Worm (Caenorhabditis elegans) whole organism, L1 larva: ENCODE data around the gene str-86.

Experiments
- aly-2 ChIP-seq: fragments of 150-350 bp; optimal IDR thresholded peaks from 2 replicates; lab custom pipeline; 2014; ENCODE audit warnings: missing biosample characterization, missing genetic modification characterization
- blmp-1 ChIP-seq: fragments of 150-350 bp; optimal IDR thresholded peaks from 2 replicates; lab custom pipeline; 2014; ENCODE audit warnings: missing biosample characterization, missing genetic modification characterization
- ceh-8 ChIP-seq: fragments of 200-800 bp; sonication (Bioruptor generic); optimal IDR thresholded peaks from 2 replicates; lab custom pipeline; 2018; ENCODE audit warnings: mild to moderate bottlenecking, missing genetic modification characterization, moderate library complexity, missing compliant biosample characterization
- ceh-88 ChIP-seq: fragments of 200-800 bp; sonication (Bioruptor generic); IDR thresholded peaks from 2 replicates; pipeline ENCODE4 v1.3.6; 2022; ENCODE audit warnings: missing genetic modification characterization, missing compliant biosample characterization
- dpl-1 ChIP-seq, 3 experiments: fragments of 150-350 bp in 2 of 3; sonication (generic microtip) in 1 of 3; optimal IDR thresholded peaks; 2 replicates each; lab custom pipeline; 2014 to 2017; ENCODE audit warnings: missing biosample characterization in 3 of 3, missing genetic modification characterization in 3 of 3, missing genetic modification reagents in 3 of 3
- dsc-1 ChIP-seq: sonication (generic microtip); optimal IDR thresholded peaks from 2 replicates; lab custom pipeline; 2016; ENCODE audit warnings: mild to moderate bottlenecking, missing genetic modification characterization, missing compliant biosample characterization
- efl-1 ChIP-seq, 4 experiments: fragments of 150-350 bp; optimal IDR thresholded peaks in 3 of 4; peaks in 1 of 4; 1 replicate in 1 of 4; 2 replicates in 3 of 4; lab custom pipeline; 2014; ENCODE audit warnings: missing biosample characterization in 2 of 4, missing genetic modification characterization in 2 of 4, missing genetic modification reagents in 2 of 4
- efl-3 ChIP-seq: fragments of 200-800 bp; sonication (Bioruptor generic); optimal IDR thresholded peaks from 2 replicates; lab custom pipeline; 2018; ENCODE audit warnings: mild to moderate bottlenecking, missing genetic modification characterization, missing compliant biosample characterization
- elt-2 ChIP-seq: sonication (generic microtip); optimal IDR thresholded peaks from 2 replicates; lab custom pipeline; 2016; ENCODE audit warnings: missing genetic modification characterization, mild to moderate bottlenecking, inconsistent platforms, missing compliant biosample characterization, missing genetic modification reagents
- ets-5 ChIP-seq: fragments of 200-800 bp; sonication (Bioruptor generic); IDR thresholded peaks from 2 replicates; pipeline ENCODE4 v1.3.6; 2022; ENCODE audit warnings: missing genetic modification characterization, missing compliant biosample characterization
- fkh-10 ChIP-seq: sonication (generic microtip); optimal IDR thresholded peaks from 2 replicates; lab custom pipeline; 2017; ENCODE audit warnings: missing biosample characterization, missing genetic modification reagents, missing genetic modification characterization
- fkh-4 ChIP-seq: sonication (generic microtip); optimal IDR thresholded peaks from 2 replicates; lab custom pipeline; 2016; ENCODE audit warnings: missing compliant biosample characterization, missing genetic modification characterization, borderline replicate concordance
- hlh-17 ChIP-seq: fragments of 200-800 bp; sonication (Bioruptor generic); optimal IDR thresholded peaks from 2 replicates; lab custom pipeline; 2018; ENCODE audit warnings: missing genetic modification characterization, mild to moderate bottlenecking, missing compliant biosample characterization, moderate library complexity, borderline replicate concordance
- jun-1 ChIP-seq: fragments of 150-350 bp; optimal IDR thresholded peaks from 2 replicates; lab custom pipeline; 2014; ENCODE audit warnings: missing biosample characterization, missing genetic modification reagents, missing genetic modification characterization
- lin-13 ChIP-seq: fragments of 150-350 bp; optimal IDR thresholded peaks from 2 replicates; lab custom pipeline; 2014; ENCODE audit warnings: missing biosample characterization, missing genetic modification reagents, missing genetic modification characterization
- lin-35 ChIP-seq, 2 experiments: fragments of 150-350 bp; optimal IDR thresholded peaks; 2 replicates each; lab custom pipeline; 2014; ENCODE audit warnings: missing biosample characterization in 2 of 2, missing genetic modification characterization in 2 of 2, missing genetic modification reagents in 2 of 2
- lin-39 ChIP-seq: fragments of 150-350 bp; optimal IDR thresholded peaks from 2 replicates; lab custom pipeline; 2014; ENCODE audit warnings: missing biosample characterization, missing genetic modification reagents, missing genetic modification characterization
- lir-3 ChIP-seq: sonication (generic microtip); optimal IDR thresholded peaks from 2 replicates; lab custom pipeline; 2016; ENCODE audit warnings: mild to moderate bottlenecking, missing genetic modification characterization, moderate library complexity, missing compliant biosample characterization; ENCODE audit not compliant: poor library complexity
- mab-9 ChIP-seq: fragments of 200-800 bp; sonication (Bioruptor generic); IDR thresholded peaks from 2 replicates; pipeline ENCODE4 v1.3.6; 2022; ENCODE audit warnings: missing genetic modification reagents, missing genetic modification characterization, missing compliant biosample characterization
- mef-2 ChIP-seq: fragments of 150-350 bp; optimal IDR thresholded peaks from 2 replicates; lab custom pipeline; 2014; ENCODE audit warnings: missing biosample characterization, missing genetic modification characterization
- mep-1 ChIP-seq: fragments of 150-350 bp; optimal IDR thresholded peaks from 2 replicates; lab custom pipeline; 2014; ENCODE audit warnings: missing biosample characterization, missing genetic modification characterization
- nhr-28 ChIP-seq: fragments of 150-350 bp; optimal IDR thresholded peaks from 2 replicates; lab custom pipeline; 2014; ENCODE audit warnings: missing biosample characterization, missing genetic modification characterization
- nhr-71 ChIP-seq: sonication (generic microtip); optimal IDR thresholded peaks from 2 replicates; lab custom pipeline; 2016; ENCODE audit warnings: mild to moderate bottlenecking, missing genetic modification characterization, moderate library complexity, missing compliant biosample characterization
- nhr-76 ChIP-seq: sonication (generic microtip); optimal IDR thresholded peaks from 2 replicates; lab custom pipeline; 2017; ENCODE audit warnings: missing biosample characterization, missing genetic modification characterization
- snpc-4 ChIP-seq: fragments of 150-350 bp; optimal IDR thresholded peaks from 2 replicates; lab custom pipeline; 2014; ENCODE audit warnings: missing biosample characterization, missing genetic modification characterization
- snu-23 ChIP-seq: sonication (generic microtip); optimal IDR thresholded peaks from 2 replicates; lab custom pipeline; 2016; ENCODE audit warnings: missing genetic modification characterization, missing compliant biosample characterization
- sptf-1 ChIP-seq: fragments of 150-350 bp; optimal IDR thresholded peaks from 2 replicates; lab custom pipeline; 2014; ENCODE audit warnings: missing biosample characterization, missing genetic modification characterization
- sup-37 ChIP-seq: fragments of 200-800 bp; sonication (Bioruptor generic); optimal IDR thresholded peaks from 2 replicates; lab custom pipeline; 2018; ENCODE audit warnings: mild to moderate bottlenecking, missing genetic modification characterization, missing compliant biosample characterization
- unc-30 ChIP-seq: sonication (generic microtip); optimal IDR thresholded peaks from 2 replicates; lab custom pipeline; 2017; ENCODE audit warnings: missing biosample characterization, missing genetic modification characterization
- unc-62 ChIP-seq: fragments of 150-350 bp; optimal IDR thresholded peaks from 2 replicates; lab custom pipeline; 2014; ENCODE audit warnings: missing biosample characterization, missing genetic modification reagents, missing genetic modification characterization

Gene str-86

ce11 chrV:8990194-8990649 is 6.7 kb upstream of the str-86 start, which contains the start of gene F59E11.7 (continued):
- TF ChIP-seq nhr-28 (no peak), snpc-4 (tag; lab: Kevin White, UChicago) (no peak), hlh-17 (GFP tag; lab: Kevin White, UChicago) (no peak), sptf-1 (tag; lab: Kevin White, UChicago) (no peak), snu-23 (GFP tag; lab: Kevin White, UChicago) (peak; percentile 19), dpl-1 (GFP tag; optimal IDR thresholded peaks at IDR 0.05; lab: Kevin White, UChicago) (no peak), lin-35 (GFP tag; optimal IDR thresholded peaks at IDR 0.05; lab: Kevin White, UChicago) (peak in 1 of 2 experiments; percentile 2), efl-3 (GFP tag; lab: Kevin White, UChicago) (no peak), dsc-1 (tag; lab: Kevin White, UChicago) (no peak)

ce11 chrV:8988104-8988503 is 4.6 kb upstream of the str-86 start, which contains the start of gene str-87:
Gene str-87 (minus strand): TSS chrV:8988204.
- no peak for TF ChIP-seq lir-3 (tag; lab: Kevin White, UChicago)
- no peak for TF ChIP-seq dsc-1 (tag; lab: Kevin White, UChicago)
- no peak for TF ChIP-seq mab-9 (GFP tag; lab: Robert Waterston, UW)
- TF ChIP-seq, all 84 proteins: peak for 0

DNA sequence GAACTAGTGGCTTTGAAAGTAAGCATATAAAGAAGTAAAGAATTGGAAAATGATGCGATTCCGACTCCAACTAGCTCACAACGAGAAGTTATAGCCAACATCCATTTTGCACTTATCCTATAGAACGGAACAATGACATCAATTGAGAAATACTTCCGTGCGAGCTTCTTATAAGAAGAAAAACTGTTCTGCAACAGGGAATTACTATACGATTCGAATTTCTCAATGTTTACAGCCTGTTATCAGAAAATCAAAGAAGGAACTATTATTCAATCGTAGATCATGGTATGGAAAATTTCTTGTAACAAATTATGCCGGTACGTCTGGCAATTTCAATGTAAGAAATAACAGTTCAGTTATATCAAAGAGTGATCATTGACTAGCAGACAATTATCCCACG is 2.2 kb upstream of the str-86 start, which contains the start of gene str-85:
Gene str-85, minus strand, starts transcription at position 101 of the 400 bp plus-strand sequence.
- TF ChIP-seq mef-2 = no peak
- no peak for TF ChIP-seq lin-35 (GFP tag; optimal IDR thresholded peaks at IDR 0.05; lab: Kevin White, UChicago)
- no peak for TF ChIP-seq unc-30 (tag; lab: Kevin White, UChicago)
- TF ChIP-seq ceh-88 = no peak
- TF ChIP-seq efl-3 (GFP tag; lab: Kevin White, UChicago) = no peak
- no peak for TF ChIP-seq efl-1 (optimal IDR thresholded peaks at IDR 0.05; lab: Kevin White, UChicago)
- no peak for TF ChIP-seq efl-1 (GFP tag; optimal IDR thresholded peaks at IDR 0.05 in 1 of 2; lab: Kevin White, UChicago)

ce11 chrV:8984783-8985182 is 1.3 kb upstream of the str-86 start:
- no peak for TF ChIP-seq nhr-76 (tag; lab: Kevin White, UChicago)
- TF ChIP-seq efl-1 (optimal IDR thresholded peaks at IDR 0.05; lab: Kevin White, UChicago) = no peak
- peak in 1 of 2 experiments; percentile 92 for TF ChIP-seq efl-1 (GFP tag; optimal IDR thresholded peaks at IDR 0.05 in 1 of 2; lab: Kevin White, UChicago)

DNA sequence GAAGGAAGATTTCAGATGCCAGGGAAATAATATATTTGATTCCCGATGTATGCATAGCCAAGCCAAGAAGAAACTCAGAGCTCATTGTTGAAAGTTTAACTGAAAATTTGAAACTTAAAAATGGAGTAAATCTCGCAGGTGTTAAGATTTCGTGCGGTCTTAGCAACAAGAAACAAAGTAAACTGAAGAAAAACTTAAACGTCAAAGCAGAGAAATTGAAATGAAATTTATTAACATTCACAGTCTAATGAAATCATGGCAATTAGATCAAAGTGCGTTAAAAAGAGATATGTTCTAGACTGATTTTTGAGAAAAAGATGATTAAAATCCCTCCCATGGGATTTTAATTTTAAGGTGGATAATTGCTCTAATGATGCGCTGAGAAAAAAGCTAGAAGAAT is 2.7 kb downstream of the str-86 start, which contains the start of gene str-84:
Gene str-84, minus strand, starts transcription at position 101 of the 400 bp plus-strand sequence.
- no peak for TF ChIP-seq fkh-4
- no peak for TF ChIP-seq ets-5 (GFP tag; lab: Robert Waterston, UW)
- no peak for TF ChIP-seq fkh-10 (GFP tag; lab: Kevin White, UChicago)
- no peak for TF ChIP-seq sup-37 (GFP tag; lab: Kevin White, UChicago)
- peak; percentile 83 for TF ChIP-seq ceh-8
- TF ChIP-seq, all 84 proteins: peak for 1

ce11 chrV:8977895-8978294 is 5.6 kb downstream of the str-86 start:
- TF ChIP-seq efl-1 (optimal IDR thresholded peaks at IDR 0.05; lab: Kevin White, UChicago) (no peak), efl-1 (GFP tag; optimal IDR thresholded peaks at IDR 0.05 in 1 of 2; lab: Kevin White, UChicago) (peak in 1 of 2 experiments; percentile 62), lin-39 (tag; lab: Kevin White, UChicago) (no peak)
- TF ChIP-seq, all 84 proteins: peak for 1

DNA sequence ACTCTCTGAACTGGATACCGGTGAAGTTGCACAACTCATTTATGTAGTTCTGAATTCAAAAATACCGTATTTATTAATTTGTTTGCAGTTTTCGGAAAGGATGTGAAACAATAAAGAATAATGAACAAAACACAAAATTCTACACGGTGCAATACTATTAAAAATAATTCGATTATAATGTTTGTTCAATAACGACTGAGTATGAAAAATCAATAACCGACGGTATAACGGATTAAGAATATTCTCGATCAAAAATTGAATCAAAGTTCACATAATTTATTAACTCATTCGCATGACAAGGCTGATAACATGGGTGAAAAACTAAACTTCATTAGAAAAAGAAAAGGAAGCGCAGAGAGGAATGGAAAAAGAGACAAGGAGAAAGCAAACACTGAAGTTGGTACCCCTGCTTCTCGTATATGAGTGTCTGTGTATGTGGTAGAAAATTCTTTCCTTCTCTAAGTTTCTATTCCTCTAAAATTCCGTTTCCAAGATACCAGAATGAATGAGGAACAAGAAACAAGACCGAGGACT is 8.5 kb downstream of the str-86 start, which contains the start of gene nhr-143:
Gene nhr-143, minus strand, starts transcription at position 51 of the 534 bp plus-strand sequence.
- no peak for TF ChIP-seq aly-2 (tag; lab: Kevin White, UChicago)
- no peak for TF ChIP-seq unc-62 (GFP tag; lab: Kevin White, UChicago)
- no peak for TF ChIP-seq fkh-4
- TF ChIP-seq lin-13 (GFP tag; lab: Kevin White, UChicago) = no peak
- TF ChIP-seq mep-1 (tag; lab: Kevin White, UChicago) = peak; percentile 7
- peak; percentile 3 for TF ChIP-seq nhr-71 (tag; lab: Kevin White, UChicago)
- TF ChIP-seq sup-37 (GFP tag; lab: Kevin White, UChicago) = no peak
- peak; percentile 18 for TF ChIP-seq elt-2 (tag; lab: Kevin White, UChicago)
- peak; percentile 2 for TF ChIP-seq jun-1 (tag; lab: Kevin White, UChicago)
- TF ChIP-seq blmp-1 (tag; lab: Kevin White, UChicago) = peak; percentile 40
